Fruit fly (Drosophila melanogaster): Measurements from ENCODE around the gene Ama.

Gene Ama

DNA sequence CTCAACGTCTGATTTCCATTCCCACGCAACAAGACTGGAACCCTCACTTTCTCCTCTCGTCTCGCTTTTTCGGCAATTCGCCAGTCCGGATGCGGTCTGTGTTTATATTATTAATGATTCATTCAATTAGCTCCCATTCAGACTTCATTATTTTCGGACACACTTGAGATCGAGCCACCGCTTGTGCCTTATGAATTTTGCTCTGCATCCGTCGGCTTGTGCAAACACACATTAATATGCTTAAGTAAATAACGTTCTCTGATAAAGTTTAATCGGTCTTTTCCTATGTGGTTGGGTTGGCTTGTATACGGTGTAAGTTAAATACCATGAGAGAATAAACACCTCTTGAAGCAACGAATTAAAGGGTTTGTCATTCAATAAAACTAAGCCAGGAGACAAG lies 2.5 kb downstream of the Ama start (continued):
- TF ChIP-seq CG31365 (tag; optimal IDR thresholded peaks at IDR 0.05) (no peak), CG34376 (GFP tag; optimal IDR thresholded peaks at IDR 0.05) (no peak), ro (GFP tag; IDR thresholded peaks at IDR 0.05) (no peak), Hr78 (GFP tag; optimal IDR thresholded peaks at IDR 0.05) (no peak), CG6689 (GFP tag; IDR thresholded peaks at IDR 0.05) (no peak), CG6683 (GFP tag; optimal IDR thresholded peaks at IDR 0.05) (no peak), CG16815 (GFP tag; optimal IDR thresholded peaks at IDR 0.05) (no peak), ftz-f1 (GFP tag; optimal IDR thresholded peaks at IDR 0.05) (no peak), CG15479 (GFP tag; optimal IDR thresholded peaks at IDR 0.05) (no peak), CG12391 (tag; optimal IDR thresholded peaks at IDR 0.05) (no peak), slou (GFP tag; optimal IDR thresholded peaks at IDR 0.05) (no peak), odd (GFP tag; optimal IDR thresholded peaks at IDR 0.05) (no peak), Doc2 (GFP tag; IDR thresholded peaks at IDR 0.05) (no peak), vnd (GFP tag; IDR thresholded peaks at IDR 0.05; ENCODE audit: partially characterized antibody) (no peak), hkb (optimal IDR thresholded peaks at IDR 0.05) (no peak), hkb (GFP tag; IDR thresholded peaks at IDR 0.05) (peak; percentile 29; the same call in 1 of the 2 replicates), Hr3 (GFP tag; optimal IDR thresholded peaks at IDR 0.05) (no peak), CG42726 (GFP tag; IDR thresholded peaks at IDR 0.05; ENCODE audit: partially characterized antibody) (no peak), insv (GFP tag; optimal IDR thresholded peaks at IDR 0.05) (no peak), eyg (GFP tag; optimal IDR thresholded peaks at IDR 0.05) (no peak), CG9609 (GFP tag; optimal IDR thresholded peaks at IDR 0.05) (no peak), CG12942 (GFP tag; optimal IDR thresholded peaks at IDR 0.05) (no peak), Dip3 (GFP tag; optimal IDR thresholded peaks at IDR 0.05) (no peak), knrl (GFP tag; IDR thresholded peaks at IDR 0.05; ENCODE audit: partially characterized antibody) (no peak), Vsx1 (GFP tag; optimal IDR thresholded peaks at IDR 0.05) (no peak), ttk (GFP tag; IDR thresholded peaks at IDR 0.05) (no peak), Mad (GFP tag; optimal IDR thresholded peaks at IDR 0.05) (no peak), disco-r (GFP tag; optimal IDR thresholded peaks at IDR 0.05) (no peak), Sox102F (GFP tag; optimal IDR thresholded peaks at IDR 0.05) (peak; percentile 17), Awh (GFP tag; IDR thresholded peaks at IDR 0.05) (peak; percentile 71), CG3847 (GFP tag; IDR thresholded peaks at IDR 0.05) (no peak), Eip74EF (GFP tag; optimal IDR thresholded peaks at IDR 0.05) (no peak), Opbp (GFP tag; IDR thresholded peaks at IDR 0.05; ENCODE audit: partially characterized antibody) (no peak), Neu2 (GFP tag; optimal IDR thresholded peaks at IDR 0.05; ENCODE audit: borderline replicate concordance) (no peak), CG3065 (GFP tag; optimal IDR thresholded peaks at IDR 0.05) (no peak), YL-1 (GFP tag; optimal IDR thresholded peaks at IDR 0.05) (no peak), Gsc (GFP tag; IDR thresholded peaks at IDR 0.05) (no peak), Hand (GFP tag; optimal IDR thresholded peaks at IDR 0.05) (no peak), Lhr (GFP tag; optimal IDR thresholded peaks at IDR 0.05) (no peak), CG31224 (GFP tag; IDR thresholded peaks at IDR 0.05) (no peak), tin (GFP tag; optimal IDR thresholded peaks at IDR 0.05) (no peak), nau (GFP tag; optimal IDR thresholded peaks at IDR 0.05) (peak; percentile 2), dm (GFP tag; optimal IDR thresholded peaks at IDR 0.05) (no peak), nmo (GFP tag; optimal IDR thresholded peaks at IDR 0.05) (no peak), CG7372 (GFP tag; IDR thresholded peaks at IDR 0.05) (no peak), bab2 (GFP tag; optimal IDR thresholded peaks at IDR 0.05) (no peak), CG10979 (tag; optimal IDR thresholded peaks at IDR 0.05) (no peak), pros (GFP tag; optimal IDR thresholded peaks at IDR 0.05) (no peak), Ets97D (GFP tag; optimal IDR thresholded peaks at IDR 0.05) (no peak), h (optimal IDR thresholded peaks at IDR 0.05) (no peak), CG15011 (GFP tag; optimal IDR thresholded peaks at IDR 0.05) (no peak), CG30020 (tag; optimal IDR thresholded peaks at IDR 0.05) (no peak)

All from whole organism, embryonic.